Worm (Caenorhabditis elegans) whole organism, early embryonic: ENCODE data around the gene fbxa-211.

Source experiments
- B0310.2 ChIP-seq: sonication (generic microtip); optimal IDR thresholded peaks from 2 replicates; lab custom pipeline; 2016; ENCODE audit warnings: mild to moderate bottlenecking, missing genetic modification characterization, missing compliant biosample characterization
- F13C5.2 ChIP-seq: sonication (generic microtip); optimal IDR thresholded peaks from 2 replicates; lab custom pipeline; 2017; ENCODE audit warnings: mild to moderate bottlenecking, missing genetic modification characterization, inconsistent platforms, missing compliant biosample characterization
- aly-1 ChIP-seq: sonication (generic microtip); optimal IDR thresholded peaks from 2 replicates; lab custom pipeline; 2016; ENCODE audit warnings: missing genetic modification characterization, missing compliant biosample characterization
- ama-1 ChIP-seq: fragments of 150-350 bp; optimal IDR thresholded peaks from 2 replicates; lab custom pipeline; 2014
- ceh-13 ChIP-seq: fragments of 200-800 bp; sonication (Bioruptor generic); optimal IDR thresholded peaks from 2 replicates; lab custom pipeline; 2018; ENCODE audit warnings: mild to moderate bottlenecking, missing genetic modification characterization, missing compliant biosample characterization
- ceh-36 ChIP-seq: sonication (generic microtip); optimal IDR thresholded peaks from 2 replicates; lab custom pipeline; 2016; ENCODE audit warnings: missing genetic modification characterization, inconsistent platforms, missing compliant biosample characterization
- ets-7 ChIP-seq: sonication (generic microtip); optimal IDR thresholded peaks from 2 replicates; lab custom pipeline; 2016; ENCODE audit warnings: missing genotype, missing genetic modification characterization, missing compliant biosample characterization
- flt-1 ChIP-seq: fragments of 200-800 bp; sonication (Bioruptor generic); IDR thresholded peaks from 2 replicates; pipeline ENCODE4 v1.3.6; 2022; ENCODE audit warnings: missing genetic modification characterization, missing compliant biosample characterization
- hmbx-1 ChIP-seq: sonication (generic microtip); optimal IDR thresholded peaks from 2 replicates; lab custom pipeline; 2016; ENCODE audit warnings: mild to moderate bottlenecking, missing genetic modification characterization, missing compliant biosample characterization
- hmg-4 ChIP-seq: fragments of 200-800 bp; sonication (Bioruptor generic); optimal IDR thresholded peaks from 2 replicates; lab custom pipeline; 2018; ENCODE audit warnings: mild to moderate bottlenecking, missing genetic modification characterization, missing compliant biosample characterization
- hnd-1 ChIP-seq: sonication (generic microtip); optimal IDR thresholded peaks from 2 replicates; lab custom pipeline; 2016; ENCODE audit warnings: missing genetic modification characterization, missing compliant biosample characterization
- pes-1 ChIP-seq: fragments of 200-800 bp; sonication (Bioruptor generic); IDR thresholded peaks from 2 replicates; pipeline ENCODE4 v1.3.6; 2022; ENCODE audit warnings: missing genetic modification reagents, missing genetic modification characterization, missing compliant biosample characterization
- scrt-1 ChIP-seq: fragments of 200-800 bp; sonication (Bioruptor generic); IDR thresholded peaks from 2 replicates; pipeline ENCODE4 v1.3.6; 2022; ENCODE audit warnings: missing genetic modification characterization, missing compliant biosample characterization
- sea-1 ChIP-seq: fragments of 200-800 bp; sonication (Bioruptor generic); conservative IDR thresholded peaks from 2 replicates; pipeline ENCODE4 v1.3.6; 2022; ENCODE audit warnings: missing genetic modification characterization, missing compliant biosample characterization
- tbx-11 ChIP-seq: fragments of 200-800 bp; sonication (Bioruptor generic); IDR thresholded peaks from 2 replicates; pipeline ENCODE4 v1.3.6; 2022; ENCODE audit warnings: missing genetic modification characterization, missing compliant biosample characterization
- tbx-37 ChIP-seq: fragments of 200-800 bp; sonication (Bioruptor generic); conservative IDR thresholded peaks from 2 replicates; pipeline ENCODE4 v1.3.6; 2022; ENCODE audit warnings: missing genetic modification reagents, missing genetic modification characterization, missing compliant biosample characterization
- tra-4 ChIP-seq: sonication (generic microtip); optimal IDR thresholded peaks from 2 replicates; lab custom pipeline; 2017; ENCODE audit warnings: missing genetic modification characterization, missing compliant biosample characterization

fbxa-211 gene

DNA sequence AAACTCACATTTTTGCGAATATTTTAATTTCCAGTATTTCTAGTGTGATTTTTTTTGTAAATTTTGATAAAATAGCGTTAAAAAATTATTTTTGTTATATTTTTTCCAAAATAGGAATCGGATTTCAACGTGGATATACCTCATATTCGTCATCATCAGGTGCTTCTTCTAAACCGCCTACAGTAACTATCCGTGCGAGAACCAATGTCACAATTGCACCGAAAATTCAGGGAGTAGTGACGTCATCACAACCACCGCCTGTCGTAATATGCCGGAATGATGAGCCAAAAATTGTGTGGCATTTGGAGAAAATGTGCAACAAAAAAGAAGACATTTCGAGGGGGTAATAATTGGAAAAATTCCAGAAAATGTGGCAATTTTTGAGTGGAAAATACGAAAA, 36.1 kb upstream of the fbxa-211 start:
- TF ChIP-seq F13C5.2 (tag; lab: Kevin White, UChicago) (no peak), aly-1 (tag; lab: Kevin White, UChicago) (no peak), hnd-1 (no peak)

ce11 chrV:18093941-18094340, 33.4 kb upstream of the fbxa-211 start:
- TF ChIP-seq pes-1 (GFP tag; lab: Robert Waterston, UW), result no peak
- TF ChIP-seq tbx-11 (GFP tag; lab: Robert Waterston, UW), result no peak
- TF ChIP-seq scrt-1, result no peak
- no peak for TF ChIP-seq ama-1 (lab: Kevin White, UChicago)
- no peak for TF ChIP-seq tra-4
- TF ChIP-seq B0310.2 (tag; lab: Kevin White, UChicago), result no peak
- no peak for TF ChIP-seq hmg-4 (GFP tag; lab: Kevin White, UChicago)
- no peak for TF ChIP-seq ceh-36 (tag; lab: Kevin White, UChicago)
- no peak for TF ChIP-seq flt-1 (GFP tag; lab: Robert Waterston, UW)
- TF ChIP-seq hnd-1, result no peak
- no peak for TF ChIP-seq F13C5.2 (tag; lab: Kevin White, UChicago)
- TF ChIP-seq hmbx-1, result no peak
- no peak for TF ChIP-seq ceh-13 (GFP tag; lab: Kevin White, UChicago)
- no peak for TF ChIP-seq ets-7 (tag; lab: Kevin White, UChicago)
- no peak for TF ChIP-seq sea-1
- no peak for TF ChIP-seq tbx-37

- TF ChIP-seq F13C5.2 (tag; lab: Kevin White, UChicago) (no peak), tbx-11 (GFP tag; lab: Robert Waterston, UW) (no peak), scrt-1 (no peak), ceh-36 (tag; lab: Kevin White, UChicago) (no peak), tra-4 (no peak)
Observed at ce11 chrV:18098387-18098786, 28.9 kb upstream of the fbxa-211 start, which contains the start of gene par-4. Gene par-4, plus strand, starts transcription at chrV:18098687.

- TF ChIP-seq tbx-11 (GFP tag; lab: Robert Waterston, UW) (no peak), pes-1 (GFP tag; lab: Robert Waterston, UW) (no peak), tbx-37 (no peak), ceh-36 (tag; lab: Kevin White, UChicago) (no peak), F13C5.2 (tag; lab: Kevin White, UChicago) (no peak), tra-4 (no peak), hmbx-1 (no peak), hnd-1 (no peak), aly-1 (tag; lab: Kevin White, UChicago) (no peak), ama-1 (lab: Kevin White, UChicago) (no peak)
Observed at ce11 chrV:18106055-18106454, 21.3 kb upstream of the fbxa-211 start.

ce11 chrV:18107969-18108368, 19.4 kb upstream of the fbxa-211 start, which contains the start of gene Y37H2A.1:
Gene Y37H2A.1, plus strand, starts transcription at chrV:18108269.
- TF ChIP-seq scrt-1 (no peak), tbx-37 (no peak), hmbx-1 (no peak), tbx-11 (GFP tag; lab: Robert Waterston, UW) (no peak), F13C5.2 (tag; lab: Kevin White, UChicago) (no peak), B0310.2 (tag; lab: Kevin White, UChicago) (no peak), hnd-1 (no peak), ets-7 (tag; lab: Kevin White, UChicago) (no peak), sea-1 (no peak), flt-1 (GFP tag; lab: Robert Waterston, UW) (no peak), ceh-13 (GFP tag; lab: Kevin White, UChicago) (no peak), aly-1 (tag; lab: Kevin White, UChicago) (no peak), hmg-4 (GFP tag; lab: Kevin White, UChicago) (no peak)

- TF ChIP-seq sea-1, result no peak
- TF ChIP-seq aly-1 (tag; lab: Kevin White, UChicago), result no peak
- no peak for TF ChIP-seq F13C5.2 (tag; lab: Kevin White, UChicago)
- no peak for TF ChIP-seq hmg-4 (GFP tag; lab: Kevin White, UChicago)
- no peak for TF ChIP-seq hmbx-1
- TF ChIP-seq scrt-1, result no peak
- no peak for TF ChIP-seq tbx-11 (GFP tag; lab: Robert Waterston, UW)
- TF ChIP-seq pes-1 (GFP tag; lab: Robert Waterston, UW), result no peak
- TF ChIP-seq ama-1 (lab: Kevin White, UChicago), result no peak
- TF ChIP-seq flt-1 (GFP tag; lab: Robert Waterston, UW), result no peak
- TF ChIP-seq tbx-37, result no peak
- TF ChIP-seq ceh-13 (GFP tag; lab: Kevin White, UChicago), result no peak
- no peak for TF ChIP-seq ets-7 (tag; lab: Kevin White, UChicago)
- no peak for TF ChIP-seq B0310.2 (tag; lab: Kevin White, UChicago)
Observed at ce11 chrV:18109449-18109848, 17.9 kb upstream of the fbxa-211 start.

- TF ChIP-seq flt-1 (GFP tag; lab: Robert Waterston, UW), result no peak
- TF ChIP-seq tbx-37, result no peak
- no peak for TF ChIP-seq scrt-1
- TF ChIP-seq hmg-4 (GFP tag; lab: Kevin White, UChicago), result no peak
Observed at ce11 chrV:18123639-18124038, 3.7 kb upstream of the fbxa-211 start, which contains the start of gene fbxa-107. Gene fbxa-107, plus strand, starts transcription at chrV:18123939.

ce11 chrV:18125075-18125474, 2.2 kb upstream of the fbxa-211 start, which contains the start of gene fbxa-210:
Gene fbxa-210, plus strand, starts transcription at chrV:18125375.
- no peak for TF ChIP-seq aly-1 (tag; lab: Kevin White, UChicago)
- no peak for TF ChIP-seq F13C5.2 (tag; lab: Kevin White, UChicago)
- no peak for TF ChIP-seq hnd-1
- TF ChIP-seq pes-1 (GFP tag; lab: Robert Waterston, UW), result no peak
- no peak for TF ChIP-seq sea-1
- TF ChIP-seq hmg-4 (GFP tag; lab: Kevin White, UChicago), result no peak
- no peak for TF ChIP-seq ama-1 (lab: Kevin White, UChicago)
- no peak for TF ChIP-seq B0310.2 (tag; lab: Kevin White, UChicago)
- TF ChIP-seq ceh-13 (GFP tag; lab: Kevin White, UChicago), result no peak
- no peak for TF ChIP-seq ceh-36 (tag; lab: Kevin White, UChicago)
- TF ChIP-seq tbx-37, result no peak
- TF ChIP-seq tbx-11 (GFP tag; lab: Robert Waterston, UW), result no peak
- TF ChIP-seq scrt-1, result no peak
- TF ChIP-seq flt-1 (GFP tag; lab: Robert Waterston, UW), result no peak
- no peak for TF ChIP-seq tra-4
- TF ChIP-seq hmbx-1, result no peak
- TF ChIP-seq ets-7 (tag; lab: Kevin White, UChicago), result no peak
